Worm (Caenorhabditis elegans): ENCODE results near the gene dod-3.

DNA sequence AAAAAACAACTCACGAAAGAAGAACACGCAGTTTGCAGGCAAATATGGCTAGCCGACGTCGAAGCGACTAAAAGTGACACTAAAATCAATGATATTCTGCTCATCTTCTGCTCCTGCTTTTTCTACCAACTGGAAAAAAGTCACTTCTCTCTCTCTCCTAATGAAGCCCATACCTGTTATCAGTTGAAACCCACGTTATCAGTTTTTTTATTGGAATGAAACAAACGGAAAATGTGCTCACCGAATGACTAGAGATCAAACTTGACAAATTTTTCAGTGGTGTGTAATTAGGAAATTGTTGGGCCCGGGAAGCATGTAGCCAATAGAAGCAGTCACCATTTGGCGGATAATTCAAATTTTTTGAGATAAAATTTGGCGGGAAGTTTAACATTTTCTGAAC, 19.5 kb downstream of the dod-3 start, which contains the start of gene C24B9.3:
- TF ChIP-seq nhr-11 (tag; optimal IDR thresholded peaks at IDR 0.05) (no peak), ama-1 (optimal IDR thresholded peaks at IDR 0.05) (no peak), unc-98 (GFP tag; IDR thresholded peaks at IDR 0.05) (no peak), unc-130 (tag; optimal IDR thresholded peaks at IDR 0.05) (no peak), unc-62 (GFP tag; optimal IDR thresholded peaks at IDR 0.05) (no peak), ztf-11 (tag; optimal IDR thresholded peaks at IDR 0.05) (no peak), tlp-1 (tag; optimal IDR thresholded peaks at IDR 0.05) (no peak), skn-1 (tag; optimal IDR thresholded peaks at IDR 0.05) (no peak), ztf-4 (tag; optimal IDR thresholded peaks at IDR 0.05) (no peak), snpc-4 (tag; optimal IDR thresholded peaks at IDR 0.05) (no peak)

Measured in whole organism, L1 larva.